Fruit fly (Drosophila melanogaster) S2 (cell line): ENCODE data around the gene Muted.

ENCODE experiments used
- CG8478 ChIP-seq: fragments of >200 bp; optimal IDR thresholded peaks from 2 replicates; lab custom pipeline; 2018
- CTCF ChIP-seq, 2 experiments: fragments of >200 bp; optimal IDR thresholded peaks; 2 replicates each; lab custom pipeline; 2018

The Muted gene

dm6 chr3R:22362218-22362907, at the start of gene Muted, which contains the start of the genes JMJD6 and CG7071:
TSS of gene Muted (plus strand) at chr3R:22362620.
TSS of gene JMJD6 (minus strand) at chr3R:22362371.
TSS of gene CG7071 (plus strand) at chr3R:22362620.
- TF ChIP-seq CTCF (optimal IDR thresholded peaks at IDR 0.05; lab: Kevin White, UChicago): peak in 1 of 2 experiments; percentile 32
- TF ChIP-seq CG8478 (lab: Kevin White, UChicago): no peak

- no peak for TF ChIP-seq CG8478 (lab: Kevin White, UChicago)
- TF ChIP-seq CTCF (optimal IDR thresholded peaks at IDR 0.05; lab: Kevin White, UChicago): no peak
These were observed 38.4 kb upstream of the Muted start, which contains the start of gene CG34377 for dm6 chr3R:22323994-22324393. TSS of gene CG34377 (minus strand) at chr3R:22324094.

- TF ChIP-seq CTCF (optimal IDR thresholded peaks at IDR 0.05; lab: Kevin White, UChicago): no peak
- no peak for TF ChIP-seq CG8478 (lab: Kevin White, UChicago)
These were observed 37.7 kb upstream of the Muted start for dm6 chr3R:22324736-22325135.

- no peak for TF ChIP-seq CTCF (optimal IDR thresholded peaks at IDR 0.05; lab: Kevin White, UChicago)
- TF ChIP-seq CG8478 (lab: Kevin White, UChicago): no peak
These were observed 33.6 kb upstream of the Muted start, which contains the start of gene CG7080 for dm6 chr3R:22328665-22329350. TSS of gene CG7080 (plus strand) at chr3R:22329300.

- TF ChIP-seq CTCF (optimal IDR thresholded peaks at IDR 0.05; lab: Kevin White, UChicago) (no peak), CG8478 (lab: Kevin White, UChicago) (no peak)
These were observed 31.8 kb upstream of the Muted start, which contains the start of gene CG33721 for dm6 chr3R:22330512-22331119. TSS of gene CG33721 (plus strand) at chr3R:22331069.

- TF ChIP-seq CG8478 (lab: Kevin White, UChicago): no peak
- TF ChIP-seq CTCF (optimal IDR thresholded peaks at IDR 0.05; lab: Kevin White, UChicago): no peak
These were observed 30.7 kb upstream of the Muted start, which contains the start of gene CG13862 for dm6 chr3R:22331691-22332090. TSS of gene CG13862 (plus strand) at chr3R:22331991.

DNA sequence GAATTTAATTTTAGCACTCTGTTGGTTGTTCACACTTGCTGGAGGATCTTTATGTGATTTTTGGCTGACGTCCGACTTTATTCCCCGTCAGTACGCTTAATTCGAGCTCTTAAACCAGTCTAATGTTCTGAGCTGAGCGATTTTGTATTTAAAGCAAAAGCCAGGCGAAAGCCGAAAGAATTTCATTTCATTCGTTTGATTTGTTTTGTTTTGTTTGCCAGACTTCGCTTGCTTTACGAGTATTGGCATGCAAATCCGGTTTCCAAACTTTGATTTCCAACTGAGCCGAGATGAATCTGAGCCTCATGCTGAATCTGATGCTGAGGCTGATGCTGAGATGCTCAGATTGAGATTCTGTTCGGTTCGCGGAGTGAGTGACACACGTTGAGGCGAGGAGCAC, 28.4 kb upstream of the Muted start, which contains the start of gene CG5391:
Gene CG5391 (minus strand): TSS at position 101 of the 400 bp plus-strand sequence.
- TF ChIP-seq CG8478 (lab: Kevin White, UChicago) (no peak), CTCF (optimal IDR thresholded peaks at IDR 0.05; lab: Kevin White, UChicago) (no peak)

dm6 chr3R:22339510-22339909, 22.9 kb upstream of the Muted start:
- no peak for TF ChIP-seq CG8478 (lab: Kevin White, UChicago)
- no peak for TF ChIP-seq CTCF (optimal IDR thresholded peaks at IDR 0.05; lab: Kevin White, UChicago)

DNA sequence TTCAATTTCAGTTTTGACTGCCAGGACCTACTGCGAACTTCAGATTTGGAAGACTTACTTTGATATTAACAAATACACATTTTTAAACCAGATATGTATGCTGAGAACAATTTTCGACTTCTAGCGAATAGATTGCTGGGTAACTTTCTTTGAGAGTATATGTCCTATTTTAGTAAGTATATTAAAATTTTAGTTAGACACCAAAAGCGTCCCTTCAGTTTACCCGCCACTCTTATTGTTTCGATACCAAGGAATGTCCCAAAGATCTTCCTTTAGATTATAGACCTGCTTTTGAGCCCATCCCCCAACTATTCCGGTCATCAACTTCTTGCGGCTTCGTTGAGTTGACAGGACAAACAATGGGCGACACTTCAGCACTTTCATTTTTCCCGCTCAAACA, 22.2 kb upstream of the Muted start, which contains the start of gene CG5388:
Gene CG5388 (minus strand): TSS at position 101 of the 400 bp plus-strand sequence.
- no peak for TF ChIP-seq CG8478 (lab: Kevin White, UChicago)
- no peak for TF ChIP-seq CTCF (optimal IDR thresholded peaks at IDR 0.05; lab: Kevin White, UChicago)

dm6 chr3R:22341652-22342051, 20.8 kb upstream of the Muted start:
- no peak for TF ChIP-seq CG8478 (lab: Kevin White, UChicago)
- no peak for TF ChIP-seq CTCF (optimal IDR thresholded peaks at IDR 0.05; lab: Kevin White, UChicago)

dm6 chr3R:22342151-22342550, 20.3 kb upstream of the Muted start, which contains the start of gene CG5386:
TSS of gene CG5386 (minus strand) at chr3R:22342251.
- TF ChIP-seq CG8478 (lab: Kevin White, UChicago) (no peak), CTCF (optimal IDR thresholded peaks at IDR 0.05; lab: Kevin White, UChicago) (no peak)

DNA sequence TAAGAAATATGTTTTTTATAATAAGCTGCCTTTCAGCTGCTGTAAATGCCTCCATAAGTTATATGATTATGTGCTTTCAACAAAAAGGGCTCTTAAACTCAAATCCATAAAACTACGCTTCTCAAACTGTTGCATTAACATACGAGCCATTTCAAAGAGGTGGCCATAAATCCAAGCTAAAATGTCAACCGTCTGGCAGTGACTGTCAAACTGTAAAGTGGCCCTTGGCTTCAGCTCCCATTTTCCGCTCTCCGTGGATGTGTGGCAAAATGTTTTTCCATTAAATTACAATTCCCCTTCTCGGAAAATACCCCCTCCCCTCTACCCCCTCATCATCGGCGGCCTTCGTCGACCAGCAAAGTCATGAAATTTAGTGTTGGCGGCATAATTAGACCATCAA, 19.7 kb upstream of the Muted start:
- TF ChIP-seq CTCF (optimal IDR thresholded peaks at IDR 0.05; lab: Kevin White, UChicago) (no peak), CG8478 (lab: Kevin White, UChicago) (no peak)

- TF ChIP-seq CG8478 (lab: Kevin White, UChicago) (no peak), CTCF (optimal IDR thresholded peaks at IDR 0.05; lab: Kevin White, UChicago) (no peak)
These were observed 11.0 kb upstream of the Muted start, which contains the start of gene rdhB for dm6 chr3R:22351396-22351795. TSS of gene rdhB (plus strand) at chr3R:22351696.
